Worm (Caenorhabditis elegans) whole organism, L4 larva: ENCODE data around the gene 2L52.1.

Experiments
- F37D6.2 ChIP-seq: sonication (generic microtip); optimal IDR thresholded peaks from 2 replicates; lab custom pipeline; 2016; ENCODE audit warnings: mild to moderate bottlenecking, missing genetic modification characterization, missing compliant biosample characterization
- R02D3.7 ChIP-seq: fragments of 150-350 bp; sonication (generic microtip); optimal IDR thresholded peaks from 3 replicates; lab custom pipeline; 2014; ENCODE audit warnings: missing biosample characterization, missing genetic modification characterization
- T20F7.1 ChIP-seq: fragments of 200-800 bp; sonication (Bioruptor generic); optimal IDR thresholded peaks from 2 replicates; lab custom pipeline; 2018; ENCODE audit warnings: mild to moderate bottlenecking, missing genetic modification characterization, missing compliant biosample characterization
- Y105C5A.15 ChIP-seq: fragments of 200-800 bp; sonication (Bioruptor generic); IDR thresholded peaks from 2 replicates; pipeline ENCODE4 v1.3.6; 2022; ENCODE audit warnings: missing genetic modification characterization, missing compliant biosample characterization
- aha-1 ChIP-seq: fragments of 150-350 bp; peaks from one replicate; lab custom pipeline; 2014; ENCODE audit warnings: missing biosample characterization, missing genetic modification characterization
- ceh-20 ChIP-seq: fragments of 200-800 bp; sonication (Bioruptor generic); IDR thresholded peaks from 2 replicates; pipeline ENCODE4 v1.3.6; 2022; ENCODE audit warnings: missing genetic modification reagents, missing genetic modification characterization, missing compliant biosample characterization
- ceh-44 ChIP-seq: fragments of 200-800 bp; sonication (Bioruptor generic); IDR thresholded peaks from 2 replicates; pipeline ENCODE4 v1.3.6; 2022; ENCODE audit warnings: missing genetic modification reagents, missing genetic modification characterization, missing compliant biosample characterization
- cey-2 ChIP-seq: sonication (generic microtip); optimal IDR thresholded peaks from 3 replicates; lab custom pipeline; 2017; ENCODE audit warnings: missing genetic modification characterization, mild to moderate bottlenecking, missing compliant biosample characterization, antibody characterized with exemption, borderline replicate concordance; ENCODE audit not compliant: insufficient read depth
- daf-16 ChIP-seq, 3 experiments: sonication (generic microtip); optimal IDR thresholded peaks; 2 replicates each; lab custom pipeline; 2016 to 2017; ENCODE audit warnings: missing genetic modification characterization in 3 of 3, missing genetic modification reagents in 3 of 3, mild to moderate bottlenecking in 2 of 3, missing compliant biosample characterization in 2 of 3, missing biosample characterization in 1 of 3, moderate library complexity in 1 of 3
- dmd-6 ChIP-seq: fragments of 200-800 bp; sonication (Bioruptor generic); IDR thresholded peaks from 2 replicates; pipeline ENCODE4 v1.3.6; 2022; ENCODE audit warnings: missing genetic modification reagents, missing genetic modification characterization, missing compliant biosample characterization
- egl-27 ChIP-seq: sonication (generic microtip); optimal IDR thresholded peaks from 3 replicates; lab custom pipeline; 2017; ENCODE audit warnings: missing biosample characterization, missing genetic modification reagents, missing genetic modification characterization
- hmg-1.1 ChIP-seq: fragments of 200-800 bp; sonication (Bioruptor generic); IDR thresholded peaks from 2 replicates; pipeline ENCODE4 v1.3.6; 2022; ENCODE audit warnings: missing genetic modification reagents, missing genetic modification characterization, missing compliant biosample characterization
- jun-1 ChIP-seq: fragments of 150-350 bp; optimal IDR thresholded peaks from 2 replicates; lab custom pipeline; 2014; ENCODE audit warnings: missing biosample characterization, missing genetic modification reagents, missing genetic modification characterization
- mdl-1 ChIP-seq, 2 experiments: fragments of 150-350 bp in 1 of 2; sonication (generic microtip) in 1 of 2; optimal IDR thresholded peaks; 2 replicates each; lab custom pipeline; 2014 to 2017; ENCODE audit warnings: missing biosample characterization in 2 of 2, missing genetic modification characterization in 2 of 2
- mep-1 ChIP-seq: fragments of 150-350 bp; sonication (generic microtip); optimal IDR thresholded peaks from 3 replicates; lab custom pipeline; 2014; ENCODE audit warnings: missing biosample characterization, missing genetic modification characterization
- nhr-102 ChIP-seq: sonication (generic microtip); optimal IDR thresholded peaks from 2 replicates; lab custom pipeline; 2016; ENCODE audit warnings: mild to moderate bottlenecking, missing genetic modification characterization, moderate library complexity, missing compliant biosample characterization
- nhr-11 ChIP-seq: fragments of 150-350 bp; optimal IDR thresholded peaks from 2 replicates; lab custom pipeline; 2014; ENCODE audit warnings: missing biosample characterization, missing genetic modification characterization
- nhr-25 ChIP-seq: sonication (generic microtip); optimal IDR thresholded peaks from 2 replicates; lab custom pipeline; 2017; ENCODE audit warnings: missing genetic modification characterization, mild to moderate bottlenecking, missing compliant biosample characterization, antibody characterized with exemption, moderate library complexity, borderline replicate concordance; ENCODE audit not compliant: insufficient read depth
- nhr-41 ChIP-seq: fragments of 200-800 bp; sonication (Bioruptor generic); IDR thresholded peaks from 2 replicates; pipeline ENCODE4 v1.3.6; 2022; ENCODE audit warnings: missing genetic modification reagents, missing genetic modification characterization, missing compliant biosample characterization
- nhr-48 ChIP-seq: sonication (generic microtip); optimal IDR thresholded peaks from 2 replicates; lab custom pipeline; 2016; ENCODE audit warnings: mild to moderate bottlenecking, missing genetic modification characterization, missing compliant biosample characterization
- nhr-76 ChIP-seq: fragments of 150-350 bp; optimal IDR thresholded peaks from 2 replicates; lab custom pipeline; 2014; ENCODE audit warnings: missing biosample characterization, missing genetic modification characterization
- nhr-77 ChIP-seq: fragments of 150-350 bp; optimal IDR thresholded peaks from 2 replicates; lab custom pipeline; 2014; ENCODE audit warnings: missing biosample characterization, missing genetic modification characterization
- spr-1 ChIP-seq: sonication (generic microtip); optimal IDR thresholded peaks from 2 replicates; lab custom pipeline; 2016; ENCODE audit warnings: mild to moderate bottlenecking, missing genetic modification characterization, missing compliant biosample characterization
- spr-3 ChIP-seq: fragments of 200-800 bp; sonication (Bioruptor generic); optimal IDR thresholded peaks from 2 replicates; lab custom pipeline; 2018; ENCODE audit warnings: mild to moderate bottlenecking, missing genetic modification characterization, missing compliant biosample characterization
- tag-97 ChIP-seq: fragments of 200-800 bp; sonication (Bioruptor generic); IDR thresholded peaks from 2 replicates; pipeline ENCODE4 v1.3.6; 2022; ENCODE audit warnings: missing genetic modification characterization, missing compliant biosample characterization
- tra-1 ChIP-seq: fragments of 200-800 bp; sonication (Bioruptor generic); IDR thresholded peaks from 2 replicates; pipeline ENCODE4 v1.3.6; 2022; ENCODE audit warnings: missing genetic modification reagents, missing genetic modification characterization, missing compliant biosample characterization
- unc-39 ChIP-seq: sonication (generic microtip); optimal IDR thresholded peaks from 2 replicates; lab custom pipeline; 2017; ENCODE audit warnings: missing biosample characterization, missing genetic modification characterization
- unc-62 ChIP-seq, 3 experiments: fragments of 150-350 bp in 1 of 3; sonication (generic microtip); optimal IDR thresholded peaks in 2 of 3; peaks in 1 of 3; 1 replicate in 1 of 3; 2 replicates in 2 of 3; lab custom pipeline; 2014 to 2017; ENCODE audit warnings: missing biosample characterization in 3 of 3, missing genetic modification characterization in 3 of 3, missing genetic modification reagents in 3 of 3, missing genotype in 1 of 3
- vab-7 ChIP-seq: fragments of 200-800 bp; sonication (Bioruptor generic); IDR thresholded peaks from 2 replicates; pipeline ENCODE4 v1.3.6; 2022; ENCODE audit warnings: missing genetic modification reagents, missing genetic modification characterization, missing compliant biosample characterization
- ztf-11 ChIP-seq: fragments of 150-350 bp; optimal IDR thresholded peaks from 2 replicates; lab custom pipeline; 2014; ENCODE audit warnings: missing biosample characterization, missing genetic modification characterization

The 2L52.1 gene

ce11 chrII:1334-1898, at the start of gene 2L52.1:
Gene 2L52.1 (plus strand): TSS chrII:1848.
- TF ChIP-seq hmg-1.1 (GFP tag; lab: Robert Waterston, UW) (0 out of 2 replicates have a peak, but pooled peaks have one; percentile 16), nhr-77 (tag; lab: Kevin White, UChicago) (no peak), tra-1 (GFP tag; lab: Robert Waterston, UW) (no peak)

- TF ChIP-seq egl-27 (tag; lab: Kevin White, UChicago) (no peak), daf-16 (GFP tag; optimal IDR thresholded peaks at IDR 0.05; lab: Kevin White, UChicago) (no peak), daf-16 (tag; optimal IDR thresholded peaks at IDR 0.05; lab: Kevin White, UChicago) (peak; percentile 8)
Measured at ce11 chrII:586-985, 1.1 kb upstream of the 2L52.1 start.

- no peak for TF ChIP-seq dmd-6 (GFP tag; lab: Robert Waterston, UW)
- TF ChIP-seq unc-62 (GFP tag; optimal IDR thresholded peaks at IDR 0.05 in 1 of 2; lab: Kevin White, UChicago), result peak in 1 of 2 experiments; percentile 80
- TF ChIP-seq unc-62 (tag; optimal IDR thresholded peaks at IDR 0.05; lab: Kevin White, UChicago), result no peak
- no peak for TF ChIP-seq mep-1 (tag; lab: Kevin White, UChicago)
- TF ChIP-seq, all 104 proteins: peak for 1
Measured at ce11 chrII:4793-5192, 3.1 kb downstream of the 2L52.1 start.

ce11 chrII:6349-6748, 4.7 kb downstream of the 2L52.1 start, which contains the start of gene osta-1:
Gene osta-1 (plus strand): TSS chrII:6657.
- TF ChIP-seq R02D3.7 (tag; lab: Kevin White, UChicago), result no peak
- TF ChIP-seq nhr-11, result peak; percentile 13
- TF ChIP-seq unc-62 (GFP tag; optimal IDR thresholded peaks at IDR 0.05 in 1 of 2; lab: Kevin White, UChicago), result peak in 1 of 2 experiments; percentile 18
- TF ChIP-seq unc-62 (tag; optimal IDR thresholded peaks at IDR 0.05; lab: Kevin White, UChicago), result no peak

- peak in 1 of 2 experiments; percentile 85 for TF ChIP-seq unc-62 (GFP tag; optimal IDR thresholded peaks at IDR 0.05 in 1 of 2; lab: Kevin White, UChicago)
- no peak for TF ChIP-seq unc-62 (tag; optimal IDR thresholded peaks at IDR 0.05; lab: Kevin White, UChicago)
- no peak for TF ChIP-seq cey-2 (tag; lab: Kevin White, UChicago)
- TF ChIP-seq F37D6.2 (tag; lab: Kevin White, UChicago), result no peak
- no peak for TF ChIP-seq ztf-11
- no peak for TF ChIP-seq daf-16 (GFP tag; optimal IDR thresholded peaks at IDR 0.05; lab: Kevin White, UChicago)
- no peak for TF ChIP-seq daf-16 (tag; optimal IDR thresholded peaks at IDR 0.05; lab: Kevin White, UChicago)
Measured at ce11 chrII:8212-8611, 6.6 kb downstream of the 2L52.1 start.

ce11 chrII:11783-12182, 10.1 kb downstream of the 2L52.1 start, which contains the start of gene best-4:
Gene best-4 (minus strand): TSS chrII:11883.
- TF ChIP-seq vab-7 (GFP tag; lab: Robert Waterston, UW), result no peak
- no peak for TF ChIP-seq tag-97 (GFP tag; lab: Robert Waterston, UW)
- TF ChIP-seq ztf-11, result no peak
- TF ChIP-seq Y105C5A.15, result no peak
- no peak for TF ChIP-seq nhr-76 (tag; lab: Kevin White, UChicago)
- no peak for TF ChIP-seq nhr-102 (tag; lab: Kevin White, UChicago)
- no peak for TF ChIP-seq tra-1 (GFP tag; lab: Robert Waterston, UW)
- no peak for TF ChIP-seq spr-3
- no peak for TF ChIP-seq nhr-41
- TF ChIP-seq unc-39 (tag; lab: Kevin White, UChicago), result no peak
- TF ChIP-seq spr-1 (tag; lab: Kevin White, UChicago), result no peak
- no peak for TF ChIP-seq nhr-25 (tag; lab: Kevin White, UChicago)
- TF ChIP-seq T20F7.1 (GFP tag; lab: Kevin White, UChicago), result no peak
- no peak for TF ChIP-seq jun-1 (tag; lab: Kevin White, UChicago)
- no peak for TF ChIP-seq mdl-1 (tag; optimal IDR thresholded peaks at IDR 0.05; lab: Kevin White, UChicago)
- TF ChIP-seq ceh-20 (GFP tag; lab: Robert Waterston, UW), result no peak
- no peak for TF ChIP-seq aha-1
- TF ChIP-seq nhr-48 (tag; lab: Kevin White, UChicago), result no peak
- no peak for TF ChIP-seq cey-2 (tag; lab: Kevin White, UChicago)
- TF ChIP-seq ceh-44 (GFP tag; lab: Robert Waterston, UW), result no peak
